Fruit fly (Drosophila melanogaster) whole organism, wandering third instar larva: ENCODE results near the gene CG31223.

Experiments used
- CG32264 ChIP-seq: fragments of 200-800 bp; sonication (Bioruptor generic); optimal IDR thresholded peaks from 2 replicates; lab custom pipeline; 2016; ENCODE audit warnings: missing biosample characterization, missing genetic modification characterization
- Dfd ChIP-seq: fragments of >200 bp; optimal IDR thresholded peaks from 2 replicates; lab custom pipeline; 2017; ENCODE audit warnings: missing biosample characterization, missing genetic modification characterization
- Hr78 ChIP-seq: fragments of >200 bp; optimal IDR thresholded peaks from 2 replicates; lab custom pipeline; 2017; ENCODE audit warnings: missing biosample characterization, missing genetic modification characterization
- Mio ChIP-seq: sonication (Bioruptor generic); optimal IDR thresholded peaks from 2 replicates; lab custom pipeline; 2016; ENCODE audit warnings: missing biosample characterization, missing genetic modification characterization
- Myc ChIP-seq: fragments of >200 bp; optimal IDR thresholded peaks from 2 replicates; lab custom pipeline; 2017
- pan ChIP-seq: fragments of >200 bp; optimal IDR thresholded peaks from 2 replicates; lab custom pipeline; 2017
- psq ChIP-seq: fragments of 200-800 bp; sonication (Bioruptor generic); optimal IDR thresholded peaks from 3 replicates; lab custom pipeline; 2017; ENCODE audit warnings: missing biosample characterization, mild to moderate bottlenecking, missing genetic modification characterization, moderate library complexity
- rgr ChIP-seq: fragments of 200-800 bp; sonication (Bioruptor generic); optimal IDR thresholded peaks from 3 replicates; lab custom pipeline; 2016; ENCODE audit warnings: missing biosample characterization, mild to moderate bottlenecking, missing genetic modification characterization

DNA sequence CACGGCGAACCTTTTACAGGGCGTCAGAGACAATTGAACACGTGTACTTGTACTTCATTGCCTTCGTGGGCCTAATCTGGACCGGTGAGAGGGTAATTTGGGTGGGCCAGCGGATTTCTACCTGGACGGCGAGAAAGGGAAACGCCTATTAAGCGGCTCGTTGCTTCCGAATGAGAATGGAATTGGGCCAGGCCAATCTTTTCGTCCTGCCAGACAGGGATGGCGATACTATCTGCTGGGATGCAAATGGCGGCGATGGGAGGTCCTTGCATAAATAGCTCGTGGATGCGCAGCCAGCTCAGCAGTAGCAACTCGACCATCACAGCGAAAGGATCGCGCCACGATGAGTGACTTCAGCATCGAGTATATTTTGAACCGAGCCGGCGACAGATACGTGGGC, 15.8 kb downstream of the CG31223 start, which contains the start of gene CG15696:
- TF ChIP-seq rgr (GFP tag; lab: Kevin White, UChicago): no peak
- TF ChIP-seq psq (GFP tag; lab: Kevin White, UChicago): no peak
- no peak for TF ChIP-seq pan (lab: Kevin White, UChicago)
- no peak for TF ChIP-seq Dfd (GFP tag; lab: Kevin White, UChicago)
- no peak for TF ChIP-seq Myc
- no peak for TF ChIP-seq Hr78
- TF ChIP-seq Mio (GFP tag; lab: Kevin White, UChicago): no peak
- no peak for TF ChIP-seq CG32264 (GFP tag; lab: Kevin White, UChicago)
